Fruit fly (Drosophila melanogaster) whole organism, pupa: ENCODE measurements around the gene UQCR-Q.

Source experiments
- CG12605 ChIP-seq: fragments of 200-800 bp; sonication (Bioruptor generic); IDR thresholded peaks from 2 replicates; pipeline ENCODE4 v1.3.6; 2022; ENCODE audit warnings: missing biosample characterization, missing genetic modification characterization
- CG32121 ChIP-seq: fragments of 200-800 bp; sonication (Bioruptor generic); IDR thresholded peaks from 2 replicates; pipeline ENCODE4 v1.3.6; 2022; ENCODE audit warnings: missing biosample characterization, missing genetic modification characterization
- CG4496 ChIP-seq: fragments of 200-800 bp; sonication (Bioruptor generic); IDR thresholded peaks from 3 replicates; pipeline ENCODE4 v1.3.6; 2022; ENCODE audit warnings: missing biosample characterization, missing genetic modification characterization
- CG8159 ChIP-seq: fragments of 200-800 bp; sonication (Bioruptor generic); optimal IDR thresholded peaks from 3 replicates; lab custom pipeline; 2018; ENCODE audit warnings: missing biosample characterization, mild to moderate bottlenecking, missing genetic modification characterization, moderate library complexity
- D1 ChIP-seq: fragments of 200-800 bp; sonication (Bioruptor generic); optimal IDR thresholded peaks from 2 replicates; lab custom pipeline; 2018; ENCODE audit warnings: missing biosample characterization, mild to moderate bottlenecking, missing genetic modification characterization, moderate library complexity
- Ets98B ChIP-seq: fragments of 200-800 bp; sonication (Bioruptor generic); IDR thresholded peaks from 2 replicates; pipeline ENCODE4 v1.3.6; 2022; ENCODE audit warnings: missing biosample characterization, missing genetic modification characterization
- Pif1B ChIP-seq: fragments of 200-800 bp; sonication (Bioruptor generic); optimal IDR thresholded peaks from 3 replicates; lab custom pipeline; 2016; ENCODE audit warnings: missing biosample characterization, missing genetic modification characterization
- rn ChIP-seq: fragments of 200-800 bp; sonication (Bioruptor generic); IDR thresholded peaks from 2 replicates; pipeline ENCODE4 v1.3.6; 2022; ENCODE audit warnings: missing biosample characterization, missing genetic modification characterization

DNA sequence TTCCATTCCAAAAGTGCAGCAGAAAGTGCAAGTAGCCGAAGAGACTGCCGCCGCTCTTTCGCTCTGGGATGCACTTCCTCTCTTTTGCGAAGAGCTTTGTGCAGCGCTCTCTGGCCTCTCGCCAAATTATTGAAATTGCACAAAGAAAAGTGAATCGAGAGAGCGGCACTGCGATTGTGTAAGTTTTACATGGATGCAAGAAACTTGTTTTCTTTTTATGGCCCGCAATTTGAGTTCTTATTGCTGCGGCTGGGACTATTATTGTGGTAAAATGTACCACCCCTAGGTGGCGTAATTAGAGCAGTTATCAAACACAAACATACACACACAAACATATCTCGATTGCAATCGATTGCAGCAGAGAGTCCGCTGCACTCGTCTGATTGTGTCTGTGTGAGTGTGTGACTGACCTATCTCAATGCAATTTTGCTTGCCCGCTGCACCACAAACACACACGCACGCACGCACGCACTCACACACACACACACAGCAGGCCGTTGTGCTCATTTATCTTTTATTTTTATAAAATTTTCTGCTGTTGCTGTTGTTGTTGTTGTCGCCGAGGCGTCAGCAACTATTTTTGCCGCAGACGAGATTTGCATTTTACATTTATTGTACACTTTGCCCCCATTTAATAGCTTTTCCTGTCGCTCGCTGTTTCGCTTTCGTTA is 25.9 kb downstream of the UQCR-Q start:
- TF ChIP-seq CG12605 (no peak; the same call in none of the 2 replicates), CG32121 (GFP tag; lab: Robert Waterston, UW) (peak; percentile 42; the same call in 1 of the 2 replicates), Ets98B (GFP tag; lab: Robert Waterston, UW) (peak; percentile 54; the same call in 1 of the 2 replicates), Pif1B (GFP tag; lab: Kevin White, UChicago) (peak; percentile 19), CG8159 (tag; lab: Kevin White, UChicago) (no peak), CG4496 (GFP tag; lab: Robert Waterston, UW) (peak; percentile 44; the same call in 2 of the 3 replicates), D1 (no peak), rn (GFP tag; lab: Robert Waterston, UW) (no peak)
